Fruit fly (Drosophila melanogaster) Kc167 (cell line): Measurements from ENCODE around the gene tHMG1.

ENCODE experiments used
- h ChIP-seq: fragments of >200 bp; optimal IDR thresholded peaks from 3 replicates; lab custom pipeline; 2018; ENCODE audit warnings: missing external identifiers
- psq ChIP-seq: fragments of >200 bp; optimal IDR thresholded peaks from 2 replicates; lab custom pipeline; 2017; ENCODE audit warnings: missing external identifiers

DNA sequence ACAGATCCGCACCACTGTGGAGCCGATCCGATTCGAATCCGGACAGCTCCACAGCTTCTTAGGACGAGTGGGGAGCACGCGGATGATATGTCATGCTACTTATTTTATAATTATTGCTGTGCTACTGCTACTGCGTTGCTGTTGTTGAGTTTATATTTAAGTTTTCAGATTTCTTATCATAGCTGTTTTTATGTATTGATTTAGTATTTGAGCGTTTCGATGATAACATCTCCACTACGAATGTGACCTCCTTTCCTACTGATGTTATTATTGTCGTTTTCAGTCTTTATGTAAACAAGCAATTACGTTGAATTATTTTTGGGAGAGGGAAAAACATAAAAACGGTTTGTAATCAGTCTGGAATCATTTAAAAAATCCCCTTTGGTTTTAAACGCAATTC, 35.6 kb upstream of the tHMG1 start:
- no peak for TF ChIP-seq h (lab: Kevin White, UChicago)
- no peak for TF ChIP-seq psq (lab: Kevin White, UChicago)
